Fruit fly (Drosophila melanogaster) whole organism, embryonic: ENCODE measurements around the gene CG10376.

Experiments
- C15 ChIP-seq: fragments of 200-800 bp; sonication (Bioruptor generic); IDR thresholded peaks from 3 replicates; pipeline ENCODE4 v1.3.6; 2022; ENCODE audit warnings: missing biosample characterization, missing genetic modification characterization
- CG10462 ChIP-seq: fragments of 200-800 bp; sonication (Bioruptor generic); optimal IDR thresholded peaks from 2 replicates; lab custom pipeline; 2016; ENCODE audit warnings: missing biosample characterization, missing genetic modification characterization
- CG11723 ChIP-seq: fragments of 200-800 bp; sonication (Bioruptor generic); optimal IDR thresholded peaks from 2 replicates; lab custom pipeline; 2017; ENCODE audit warnings: missing biosample characterization, mild to moderate bottlenecking, missing genetic modification characterization
- CG12769 ChIP-seq: fragments of 200-800 bp; sonication (Bioruptor generic); optimal IDR thresholded peaks from 2 replicates; lab custom pipeline; 2019; ENCODE audit warnings: missing biosample characterization, mild to moderate bottlenecking, missing genetic modification characterization, moderate library complexity
- CG13424 ChIP-seq: fragments of 200-800 bp; sonication (Bioruptor generic); optimal IDR thresholded peaks from 2 replicates; lab custom pipeline; 2019; ENCODE audit warnings: missing biosample characterization, mild to moderate bottlenecking, missing genetic modification characterization, moderate library complexity
- CG17186 ChIP-seq: fragments of 200-800 bp; sonication (Bioruptor generic); optimal IDR thresholded peaks from 3 replicates; lab custom pipeline; 2017; ENCODE audit warnings: missing biosample characterization, missing genetic modification reagents, missing genetic modification characterization
- CG18764 ChIP-seq: fragments of 200-800 bp; sonication (Bioruptor generic); optimal IDR thresholded peaks from 3 replicates; lab custom pipeline; 2016; ENCODE audit warnings: missing biosample characterization, missing genetic modification characterization
- CG31441 ChIP-seq: fragments of 200-800 bp; sonication (Bioruptor generic); IDR thresholded peaks from 2 replicates; pipeline ENCODE4 v1.3.6; 2022; ENCODE audit warnings: missing biosample characterization, missing genetic modification characterization
- CG3726 ChIP-seq: fragments of 200-800 bp; sonication (Bioruptor generic); IDR thresholded peaks from 3 replicates; pipeline ENCODE4, ENCODE4 v1.3.6; 2022; ENCODE audit warnings: missing biosample characterization, missing genetic modification characterization
- CG4617 ChIP-seq: fragments of 200-800 bp; sonication (Bioruptor generic); optimal IDR thresholded peaks from 3 replicates; lab custom pipeline; 2016; ENCODE audit warnings: missing biosample characterization, missing genetic modification characterization, borderline replicate concordance
- CG6272 ChIP-seq: fragments of 200-800 bp; sonication (Bioruptor generic); IDR thresholded peaks from 2 replicates; pipeline ENCODE4 v1.3.6; 2022; ENCODE audit warnings: missing biosample characterization, missing genetic modification characterization
- CG6654 ChIP-seq: fragments of 200-800 bp; sonication (Bioruptor generic); optimal IDR thresholded peaks from 2 replicates; lab custom pipeline; 2017; ENCODE audit warnings: missing biosample characterization, mild to moderate bottlenecking, missing genetic modification characterization
- CG6689 ChIP-seq: fragments of 200-800 bp; sonication (Bioruptor generic); IDR thresholded peaks from 2 replicates; pipeline ENCODE4 v1.3.6; 2022; ENCODE audit warnings: missing biosample characterization, missing genetic modification characterization
- CG6854 ChIP-seq: fragments of 200-800 bp; sonication (Bioruptor generic); optimal IDR thresholded peaks from 3 replicates; lab custom pipeline; 2017; ENCODE audit warnings: missing biosample characterization, mild to moderate bottlenecking, missing genetic modification characterization
- CG7372 ChIP-seq: fragments of 200-800 bp; sonication (Bioruptor generic); IDR thresholded peaks from 2 replicates; pipeline ENCODE4 v1.3.6; 2022; ENCODE audit warnings: missing biosample characterization, missing genetic modification characterization
- CG8089 ChIP-seq: fragments of 200-800 bp; sonication (Bioruptor generic); optimal IDR thresholded peaks from 3 replicates; lab custom pipeline; 2016; ENCODE audit warnings: missing biosample characterization, missing genetic modification characterization
- CkIIα-i1 ChIP-seq: fragments of 200-800 bp; sonication (Bioruptor generic); IDR thresholded peaks from 2 replicates; pipeline ENCODE4 v1.3.6; 2022; ENCODE audit warnings: missing biosample characterization, missing genetic modification characterization
- Doc2 ChIP-seq: fragments of 200-800 bp; sonication (Bioruptor generic); IDR thresholded peaks from 2 replicates; pipeline ENCODE4 v1.3.6; 2022; ENCODE audit warnings: missing biosample characterization, missing genetic modification characterization
- ERR ChIP-seq: fragments of 200-800 bp; sonication (Bioruptor generic); optimal IDR thresholded peaks from 2 replicates; lab custom pipeline; 2016; ENCODE audit warnings: missing biosample characterization, missing genetic modification characterization
- Gug ChIP-seq: fragments of 200-800 bp; sonication (Bioruptor generic); IDR thresholded peaks from 4 replicates; pipeline ENCODE4 v1.3.6; 2022; ENCODE audit warnings: missing biosample characterization, missing genetic modification characterization
- H2.0 ChIP-seq: fragments of 200-800 bp; sonication (Bioruptor generic); IDR thresholded peaks from 2 replicates; pipeline ENCODE4 v1.3.6; 2022; ENCODE audit warnings: missing biosample characterization, missing genetic modification characterization
- Lhr ChIP-seq: fragments of 200-800 bp; sonication (Bioruptor generic); optimal IDR thresholded peaks from 3 replicates; lab custom pipeline; 2017; ENCODE audit warnings: mild to moderate bottlenecking, missing biosample characterization, missing genetic modification reagents, missing genetic modification characterization
- Lpt ChIP-seq: fragments of >200 bp; optimal IDR thresholded peaks from 2 replicates; lab custom pipeline; 2018; ENCODE audit warnings: missing biosample characterization, missing genetic modification characterization
- Mes4 ChIP-seq: fragments of 200-800 bp; sonication (Bioruptor generic); optimal IDR thresholded peaks from 2 replicates; lab custom pipeline; 2016; ENCODE audit warnings: missing biosample characterization, missing genetic modification characterization
- NC2α ChIP-seq: fragments of 200-800 bp; sonication (Bioruptor generic); optimal IDR thresholded peaks from 2 replicates; lab custom pipeline; 2016; ENCODE audit warnings: missing biosample characterization, missing genetic modification characterization
- Nf-YB ChIP-seq: fragments of 200-800 bp; sonication (Bioruptor generic); optimal IDR thresholded peaks from 3 replicates; lab custom pipeline; 2019; ENCODE audit warnings: missing biosample characterization, mild to moderate bottlenecking, missing genetic modification characterization, moderate library complexity
- Poxn ChIP-seq: fragments of 200-800 bp; sonication (Bioruptor generic); IDR thresholded peaks from 2 replicates; pipeline ENCODE4 v1.3.6; 2022; ENCODE audit warnings: missing biosample characterization, missing genetic modification characterization
- Rfx ChIP-seq: fragments of 200-800 bp; sonication (Bioruptor generic); IDR thresholded peaks from 2 replicates; pipeline ENCODE4 v1.3.6; 2022; ENCODE audit warnings: missing biosample characterization, missing genetic modification characterization
- Sox100B ChIP-seq: fragments of 200-800 bp; sonication (Bioruptor generic); optimal IDR thresholded peaks from 3 replicates; lab custom pipeline; 2018; ENCODE audit warnings: missing biosample characterization, mild to moderate bottlenecking, missing genetic modification characterization
- Spps ChIP-seq: fragments of 200-800 bp; sonication (Bioruptor generic); optimal IDR thresholded peaks from 2 replicates; lab custom pipeline; 2018; ENCODE audit warnings: missing biosample characterization, mild to moderate bottlenecking, missing genetic modification characterization
- Sry-β ChIP-seq: fragments of 200-800 bp; sonication (Bioruptor generic); optimal IDR thresholded peaks from 2 replicates; lab custom pipeline; 2018; ENCODE audit warnings: missing biosample characterization, mild to moderate bottlenecking, missing genetic modification characterization, moderate library complexity
- Sry-δ ChIP-seq: fragments of 200-800 bp; sonication (Bioruptor generic); optimal IDR thresholded peaks from 2 replicates; lab custom pipeline; 2016; ENCODE audit warnings: missing biosample characterization, missing genetic modification characterization
- Taf1 ChIP-seq: fragments of 200-800 bp; sonication (Bioruptor generic); IDR thresholded peaks from 2 replicates; pipeline ENCODE4 v1.3.6; 2022; ENCODE audit warnings: missing biosample characterization, missing genetic modification characterization
- Xbp1 ChIP-seq: fragments of 200-800 bp; sonication (Bioruptor generic); optimal IDR thresholded peaks from 3 replicates; lab custom pipeline; 2016; ENCODE audit warnings: missing biosample characterization, mild to moderate bottlenecking, missing genetic modification characterization
- bigmax ChIP-seq: fragments of 200-800 bp; sonication (Bioruptor generic); optimal IDR thresholded peaks from 2 replicates; lab custom pipeline; 2018; ENCODE audit warnings: missing biosample characterization, mild to moderate bottlenecking, missing genetic modification characterization
- btn ChIP-seq: fragments of 200-800 bp; sonication (Bioruptor generic); optimal IDR thresholded peaks from 2 replicates; lab custom pipeline; 2016; ENCODE audit warnings: missing biosample characterization, missing genetic modification characterization
- caup ChIP-seq: fragments of 200-800 bp; sonication (Bioruptor generic); optimal IDR thresholded peaks from 3 replicates; lab custom pipeline; 2017; ENCODE audit warnings: missing biosample characterization, mild to moderate bottlenecking, missing genetic modification characterization, moderate library complexity; ENCODE audit not compliant: severe bottlenecking
- crc ChIP-seq: fragments of 200-800 bp; sonication (Bioruptor generic); optimal IDR thresholded peaks from 2 replicates; lab custom pipeline; 2016; ENCODE audit warnings: missing biosample characterization, missing genetic modification characterization
- cwo ChIP-seq: fragments of 200-800 bp; sonication (Bioruptor generic); optimal IDR thresholded peaks from 3 replicates; lab custom pipeline; 2017; ENCODE audit warnings: missing biosample characterization, missing genetic modification characterization, mild to moderate bottlenecking, moderate library complexity, missing genetic modification reagents
- dati ChIP-seq: fragments of 200-800 bp; sonication (Bioruptor generic); IDR thresholded peaks from 2 replicates; pipeline ENCODE4 v1.3.6; 2022; ENCODE audit warnings: missing biosample characterization, missing genetic modification characterization
- esg ChIP-seq: fragments of 200-800 bp; sonication (Bioruptor generic); conservative IDR thresholded peaks from 2 replicates; pipeline ENCODE4 v1.3.6; 2022; ENCODE audit warnings: missing biosample characterization, missing genetic modification characterization
- exex ChIP-seq: fragments of 200-800 bp; sonication (Bioruptor generic); optimal IDR thresholded peaks from 4 replicates; lab custom pipeline; 2018; ENCODE audit warnings: missing biosample characterization, mild to moderate bottlenecking, missing genetic modification characterization, moderate library complexity
- fd102C ChIP-seq: fragments of 200-800 bp; sonication (Bioruptor generic); optimal IDR thresholded peaks from 2 replicates; lab custom pipeline; 2018; ENCODE audit warnings: missing biosample characterization, mild to moderate bottlenecking, missing genetic modification characterization, moderate library complexity
- h ChIP-seq: fragments of >200 bp; optimal IDR thresholded peaks from 2 replicates; lab custom pipeline; 2017
- inv ChIP-seq: fragments of 200-800 bp; sonication (Bioruptor generic); IDR thresholded peaks from 2 replicates; pipeline ENCODE4 v1.3.6; 2022; ENCODE audit warnings: missing biosample characterization, missing genetic modification characterization; ENCODE audit not compliant: partially characterized antibody
- klu ChIP-seq: fragments of 200-800 bp; sonication (Bioruptor generic); IDR thresholded peaks from 2 replicates; pipeline ENCODE4 v1.3.6; 2022; ENCODE audit warnings: missing biosample characterization, missing genetic modification characterization
- lab ChIP-seq: fragments of 200-800 bp; sonication (Bioruptor generic); optimal IDR thresholded peaks from 3 replicates; lab custom pipeline; 2017; ENCODE audit warnings: missing biosample characterization, missing genetic modification characterization, mild to moderate bottlenecking, moderate library complexity, missing genetic modification reagents
- nerfin-2 ChIP-seq: fragments of 200-800 bp; sonication (Bioruptor generic); IDR thresholded peaks from 2 replicates; pipeline ENCODE4 v1.3.6; 2022; ENCODE audit warnings: missing biosample characterization, missing genetic modification characterization; ENCODE audit not compliant: partially characterized antibody
- p53 ChIP-seq: fragments of 200-800 bp; sonication (Bioruptor generic); optimal IDR thresholded peaks from 2 replicates; lab custom pipeline; 2016; ENCODE audit warnings: missing biosample characterization, missing genetic modification characterization
- pros ChIP-seq: fragments of 200-800 bp; sonication (Bioruptor generic); optimal IDR thresholded peaks from 3 replicates; lab custom pipeline; 2019; ENCODE audit warnings: missing biosample characterization, mild to moderate bottlenecking, missing genetic modification characterization, moderate library complexity
- slou ChIP-seq: fragments of 200-800 bp; sonication (Bioruptor generic); optimal IDR thresholded peaks from 3 replicates; lab custom pipeline; 2016; ENCODE audit warnings: missing biosample characterization, missing genetic modification characterization
- sna ChIP-seq: fragments of 200-800 bp; sonication (Bioruptor generic); IDR thresholded peaks from 2 replicates; pipeline ENCODE4 v1.3.6; 2022; ENCODE audit warnings: missing biosample characterization, missing genetic modification characterization; ENCODE audit not compliant: partially characterized antibody
- wdn ChIP-seq: fragments of 200-800 bp; sonication (Bioruptor generic); IDR thresholded peaks from 2 replicates; pipeline ENCODE4 v1.3.6; 2022; ENCODE audit warnings: missing biosample characterization, missing genetic modification characterization

CG10376 gene

DNA sequence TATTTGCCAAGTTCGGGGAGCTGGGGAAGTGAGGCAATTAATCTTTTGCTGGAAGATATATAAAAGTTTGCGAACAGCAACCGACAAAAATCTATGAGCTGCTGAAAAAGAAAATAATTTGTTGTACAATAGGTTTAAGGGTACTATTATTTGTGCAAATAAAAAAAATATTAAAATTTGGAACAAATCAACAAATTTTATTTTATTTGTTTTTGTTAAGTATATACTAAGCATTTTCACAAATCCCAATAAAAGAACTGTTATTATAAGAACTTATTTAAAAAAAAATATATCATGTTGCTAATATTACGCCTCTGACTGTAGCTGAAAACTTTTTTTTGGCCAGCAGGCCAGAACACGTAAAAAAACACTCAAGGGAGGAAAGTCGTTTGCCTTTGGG is 44.8 kb downstream of the CG10376 start (continued):
- TF ChIP-seq slou (GFP tag; lab: Kevin White, UChicago) (no peak), wdn (GFP tag; lab: Robert Waterston, UW) (no peak), sna (GFP tag; lab: Robert Waterston, UW) (no peak), inv (no peak), Mes4 (GFP tag; lab: Kevin White, UChicago) (no peak), CG18764 (no peak), CG8089 (no peak), CG6689 (GFP tag; lab: Robert Waterston, UW) (no peak), CG10462 (GFP tag; lab: Kevin White, UChicago) (no peak), Xbp1 (GFP tag; lab: Kevin White, UChicago) (no peak), Poxn (GFP tag; lab: Robert Waterston, UW) (no peak), Doc2 (GFP tag; lab: Robert Waterston, UW) (no peak), NC2α (GFP tag; lab: Kevin White, UChicago) (no peak), Sox100B (peak; percentile 36), CkIIα-i1 (GFP tag; lab: Robert Waterston, UW) (no peak), cwo (peak; percentile 35), CG6854 (GFP tag; lab: Kevin White, UChicago) (peak; percentile 35), lab (GFP tag; lab: Kevin White, UChicago) (peak; percentile 53), bigmax (GFP tag; lab: Kevin White, UChicago) (no peak), CG11723 (GFP tag; lab: Kevin White, UChicago) (no peak), exex (tag; lab: Kevin White, UChicago) (no peak), ERR (GFP tag; lab: Kevin White, UChicago) (no peak), Gug (GFP tag; lab: Robert Waterston, UW) (no peak), Sry-δ (GFP tag; lab: Kevin White, UChicago) (no peak), CG3726 (GFP tag; lab: Robert Waterston, UW) (no peak), esg (no peak), caup (GFP tag; lab: Kevin White, UChicago) (peak; percentile 18), p53 (GFP tag; lab: Kevin White, UChicago) (no peak), Rfx (GFP tag; lab: Robert Waterston, UW) (no peak), CG6654 (GFP tag; lab: Kevin White, UChicago) (no peak), crc (GFP tag; lab: Kevin White, UChicago) (no peak), CG12769 (tag; lab: Kevin White, UChicago) (no peak), btn (no peak), Spps (tag; lab: Kevin White, UChicago) (no peak), Lpt (GFP tag; lab: Kevin White, UChicago) (no peak), pros (GFP tag; lab: Kevin White, UChicago) (no peak), Lhr (no peak), dati (GFP tag; lab: Robert Waterston, UW) (no peak), Nf-YB (GFP tag; lab: Kevin White, UChicago) (no peak), CG7372 (GFP tag; lab: Robert Waterston, UW) (no peak), CG13424 (tag; lab: Kevin White, UChicago) (peak; percentile 13), h (lab: Kevin White, UChicago) (no peak), CG6272 (no peak), CG31441 (peak; percentile 52; the same call in 1 of the 2 replicates), Sry-β (GFP tag; lab: Kevin White, UChicago) (no peak), klu (GFP tag; lab: Robert Waterston, UW) (no peak), C15 (no peak), CG17186 (GFP tag; lab: Kevin White, UChicago) (no peak), CG4617 (GFP tag; lab: Kevin White, UChicago) (no peak), Taf1 (GFP tag; lab: Robert Waterston, UW) (no peak), fd102C (GFP tag; lab: Kevin White, UChicago) (no peak), H2.0 (no peak), nerfin-2 (GFP tag; lab: Robert Waterston, UW) (no peak)
